Worm (Caenorhabditis elegans) whole organism, L1 larva: ENCODE measurements around the gene sru-25.

ENCODE experiments used
- ceh-82 ChIP-seq, 3 experiments: fragments of 150-350 bp in 1 of 3; sonication (generic microtip) in 2 of 3; optimal IDR thresholded peaks; 2 replicates each; lab custom pipeline; 2014 to 2017; ENCODE audit warnings: missing biosample characterization in 3 of 3, missing genetic modification characterization in 3 of 3
- fkh-10 ChIP-seq: sonication (generic microtip); optimal IDR thresholded peaks from 2 replicates; lab custom pipeline; 2017; ENCODE audit warnings: missing biosample characterization, missing genetic modification reagents, missing genetic modification characterization
- mep-1 ChIP-seq: fragments of 150-350 bp; optimal IDR thresholded peaks from 2 replicates; lab custom pipeline; 2014; ENCODE audit warnings: missing biosample characterization, missing genetic modification characterization
- nhr-11 ChIP-seq: fragments of 150-350 bp; optimal IDR thresholded peaks from 2 replicates; lab custom pipeline; 2014; ENCODE audit warnings: missing biosample characterization, missing genetic modification characterization
- unc-62 ChIP-seq: fragments of 150-350 bp; optimal IDR thresholded peaks from 2 replicates; lab custom pipeline; 2014; ENCODE audit warnings: missing biosample characterization, missing genetic modification reagents, missing genetic modification characterization

DNA sequence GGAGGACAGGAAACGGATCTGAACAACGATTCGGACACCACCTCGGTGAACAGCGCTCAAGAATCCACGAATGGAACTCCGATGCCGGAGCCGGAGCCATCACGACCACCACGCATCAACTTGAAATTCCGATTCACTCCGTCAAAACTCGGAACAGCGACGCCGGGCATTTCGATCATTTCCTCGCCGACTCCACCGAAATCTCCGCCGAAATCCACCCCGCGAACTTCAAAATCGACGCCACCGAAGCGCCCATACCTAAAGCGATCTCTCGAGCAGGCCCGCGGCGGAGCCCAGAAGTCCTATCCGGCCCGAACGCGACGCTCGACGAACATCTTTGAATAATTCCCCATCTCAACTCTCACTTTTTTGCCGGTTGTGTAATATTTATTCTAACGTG is 15.4 kb upstream of the sru-25 start:
- no peak for TF ChIP-seq fkh-10 (GFP tag; lab: Kevin White, UChicago)
- TF ChIP-seq nhr-11 (tag; lab: Kevin White, UChicago): no peak
- TF ChIP-seq unc-62: no peak
- no peak for TF ChIP-seq mep-1
- TF ChIP-seq ceh-82 (tag; optimal IDR thresholded peaks at IDR 0.05; lab: Kevin White, UChicago): no peak
